Fruit fly (Drosophila melanogaster): ENCODE measurements around the gene UQCR-6.4L.

- TF ChIP-seq usp (GFP tag; optimal IDR thresholded peaks at IDR 0.05) = no peak
- TF ChIP-seq psq (optimal IDR thresholded peaks at IDR 0.05) = no peak
- no peak for TF ChIP-seq pan (optimal IDR thresholded peaks at IDR 0.05)
Measured at dm6 chr3L:16580049-16580448, 13.5 kb downstream of the UQCR-6.4L start, which contains the start of gene nxf2.

Measured in whole organism.